Fruit fly (Drosophila melanogaster): ENCODE data around the gene CG18746.

DNA sequence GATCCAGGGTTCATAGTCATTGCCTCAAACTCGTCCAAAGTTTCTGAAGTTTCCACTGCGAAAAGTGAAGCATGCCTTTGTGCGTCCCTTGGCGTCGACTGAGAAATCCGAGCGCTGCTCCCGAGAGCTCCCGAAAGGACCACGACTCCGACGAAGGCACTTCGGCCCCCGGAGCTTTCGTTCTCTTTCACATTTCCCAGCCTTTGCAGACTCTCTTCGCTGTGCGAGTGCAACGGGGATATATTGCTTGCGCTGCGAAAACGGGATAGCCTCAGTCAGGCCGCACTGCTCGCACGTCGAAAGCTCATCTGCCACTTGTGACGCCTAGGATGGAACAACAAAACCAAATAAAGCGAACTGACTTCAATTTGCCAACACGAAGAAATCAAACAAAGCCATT is 36.5 kb downstream of the CG18746 start:
- TF ChIP-seq Myb (GFP tag; optimal IDR thresholded peaks at IDR 0.05) (no peak), Ets97D (GFP tag; optimal IDR thresholded peaks at IDR 0.05) (no peak), CG10654 (GFP tag; optimal IDR thresholded peaks at IDR 0.05) (no peak), odd (GFP tag; optimal IDR thresholded peaks at IDR 0.05) (no peak), gsb-n (tag; optimal IDR thresholded peaks at IDR 0.05) (no peak), sisA (GFP tag; IDR thresholded peaks at IDR 0.05) (no peak), gfzf (GFP tag; optimal IDR thresholded peaks at IDR 0.05) (no peak), CG1792 (GFP tag; optimal IDR thresholded peaks at IDR 0.05) (no peak), Hr3 (GFP tag; optimal IDR thresholded peaks at IDR 0.05) (no peak)
